Worm (Caenorhabditis elegans) whole organism, L1 larva: Measurements from ENCODE around the gene clec-180.

Experiments used
- dsc-1 ChIP-seq: sonication (generic microtip); optimal IDR thresholded peaks from 2 replicates; lab custom pipeline; 2016; ENCODE audit warnings: mild to moderate bottlenecking, missing genetic modification characterization, missing compliant biosample characterization
- nhr-237 ChIP-seq: fragments of 150-350 bp; optimal IDR thresholded peaks from 2 replicates; lab custom pipeline; 2014; ENCODE audit warnings: missing biosample characterization, missing genetic modification characterization

DNA sequence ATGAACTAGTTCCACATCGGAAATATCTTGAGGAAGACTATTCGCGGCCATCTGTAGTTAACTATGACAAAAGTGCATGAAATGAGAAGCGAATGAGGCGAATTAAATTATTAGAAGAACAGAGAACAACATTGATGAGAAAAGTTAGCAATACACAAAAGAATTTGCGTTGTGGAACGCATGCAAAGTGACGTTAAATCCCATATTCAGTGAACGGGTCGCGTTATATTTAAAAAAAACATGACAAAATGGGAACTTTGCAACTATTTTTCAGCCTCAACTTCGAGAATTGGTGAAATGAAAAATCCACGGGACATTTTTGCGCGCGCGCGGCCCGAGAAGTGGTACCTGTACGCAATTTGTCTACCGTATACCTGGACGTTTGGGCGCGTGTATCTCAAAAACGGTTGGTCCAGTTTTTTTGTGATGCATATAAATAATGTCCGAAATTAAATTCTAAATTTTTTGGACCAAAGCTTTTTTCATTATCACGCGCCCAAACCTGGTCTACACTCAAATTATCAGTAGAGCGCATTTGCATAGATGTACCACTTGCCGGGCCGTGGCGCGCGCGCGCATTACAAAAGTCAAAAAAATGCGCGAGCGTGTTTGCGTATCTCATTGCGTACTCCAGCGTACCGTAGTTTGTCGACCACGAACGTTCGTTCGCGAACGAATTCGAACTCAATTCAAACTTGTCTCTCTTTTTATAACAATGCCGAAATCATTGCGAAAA lies 20.7 kb upstream of the clec-180 start, which contains the start of the genes cdd-2 and oef-1:
- TF ChIP-seq nhr-237 (tag; lab: Kevin White, UChicago) = no peak
- TF ChIP-seq dsc-1 = no peak
